Worm (Caenorhabditis elegans) whole organism, L4/young adult: ENCODE results near the gene C03E10.3.

ENCODE experiments used
- W03F9.2 ChIP-seq: fragments of 150-350 bp; optimal IDR thresholded peaks from 2 replicates; lab custom pipeline; 2014; ENCODE audit warnings: missing biosample characterization, missing genetic modification characterization
- dao-5 ChIP-seq: sonication (generic microtip); optimal IDR thresholded peaks from 2 replicates; lab custom pipeline; 2016; ENCODE audit warnings: missing genotype, missing genetic modification characterization, moderate library complexity, missing compliant biosample characterization
- him-1 ChIP-seq: sonication (generic microtip); optimal IDR thresholded peaks from 2 replicates; lab custom pipeline; 2016; ENCODE audit warnings: missing genotype, missing genetic modification reagents, missing genetic modification characterization, missing compliant biosample characterization

ce11 chrV:11320860-11321259 is 34.6 kb downstream of the C03E10.3 start:
- TF ChIP-seq dao-5 (no peak), him-1 (tag; lab: Kevin White, UChicago) (no peak), W03F9.2 (tag; lab: Kevin White, UChicago) (no peak)
